Fruit fly (Drosophila melanogaster) whole organism, embryonic: Measurements from ENCODE around the gene CG42525.

Experiments used
- CG10209 ChIP-seq: fragments of 200-800 bp; sonication (Bioruptor generic); optimal IDR thresholded peaks from 3 replicates; lab custom pipeline; 2017; ENCODE audit warnings: missing biosample characterization, mild to moderate bottlenecking, missing genetic modification characterization, missing genetic modification reagents
- CG10959 ChIP-seq: fragments of 200-800 bp; sonication (Bioruptor generic); IDR thresholded peaks from 2 replicates; pipeline ENCODE4 v1.3.6; 2022; ENCODE audit warnings: missing biosample characterization, missing genetic modification characterization
- CG12659 ChIP-seq: fragments of 200-800 bp; sonication (Bioruptor generic); optimal IDR thresholded peaks from 3 replicates; lab custom pipeline; 2017; ENCODE audit warnings: mild to moderate bottlenecking, missing biosample characterization, missing genetic modification reagents, missing genetic modification characterization
- CG13287 ChIP-seq: fragments of 200-800 bp; sonication (Bioruptor generic); IDR thresholded peaks from 2 replicates; pipeline ENCODE4 v1.3.6; 2022; ENCODE audit warnings: missing biosample characterization, missing genetic modification characterization; ENCODE audit not compliant: partially characterized antibody
- CG15269 ChIP-seq: fragments of 200-800 bp; sonication (Bioruptor generic); optimal IDR thresholded peaks from 2 replicates; lab custom pipeline; 2018; ENCODE audit warnings: missing biosample characterization, mild to moderate bottlenecking, missing genetic modification characterization, moderate library complexity
- CG16863 ChIP-seq: fragments of 200-800 bp; sonication (Bioruptor generic); optimal IDR thresholded peaks from 3 replicates; lab custom pipeline; 2016; ENCODE audit warnings: missing biosample characterization, missing genetic modification characterization
- CG18476 ChIP-seq: fragments of 200-800 bp; sonication (Bioruptor generic); optimal IDR thresholded peaks from 2 replicates; lab custom pipeline; 2016; ENCODE audit warnings: missing biosample characterization, mild to moderate bottlenecking, missing genetic modification characterization
- CG2202 ChIP-seq: fragments of 200-800 bp; sonication (Bioruptor generic); optimal IDR thresholded peaks from 2 replicates; lab custom pipeline; 2018; ENCODE audit warnings: missing biosample characterization, mild to moderate bottlenecking, missing genetic modification characterization
- CG2712 ChIP-seq: fragments of 200-800 bp; optimal IDR thresholded peaks from 3 replicates; lab custom pipeline; 2019; ENCODE audit warnings: missing biosample characterization, mild to moderate bottlenecking, missing genetic modification characterization, moderate library complexity
- CG30020 ChIP-seq: fragments of 200-800 bp; optimal IDR thresholded peaks from 2 replicates; lab custom pipeline; 2019; ENCODE audit warnings: missing biosample characterization, mild to moderate bottlenecking, missing genetic modification characterization, moderate library complexity
- CG30431 ChIP-seq: fragments of 200-800 bp; sonication (Bioruptor generic); optimal IDR thresholded peaks from 2 replicates; lab custom pipeline; 2017; ENCODE audit warnings: missing biosample characterization, missing genetic modification characterization
- CG3726 ChIP-seq: fragments of 200-800 bp; sonication (Bioruptor generic); IDR thresholded peaks from 3 replicates; pipeline ENCODE4, ENCODE4 v1.3.6; 2022; ENCODE audit warnings: missing biosample characterization, missing genetic modification characterization
- CG6683 ChIP-seq: fragments of 200-800 bp; sonication (Bioruptor generic); optimal IDR thresholded peaks from 2 replicates; lab custom pipeline; 2017; ENCODE audit warnings: missing biosample characterization, mild to moderate bottlenecking, missing genetic modification characterization, missing genetic modification reagents
- CG6689 ChIP-seq: fragments of 200-800 bp; sonication (Bioruptor generic); IDR thresholded peaks from 2 replicates; pipeline ENCODE4 v1.3.6; 2022; ENCODE audit warnings: missing biosample characterization, missing genetic modification characterization
- CG7372 ChIP-seq: fragments of 200-800 bp; sonication (Bioruptor generic); IDR thresholded peaks from 2 replicates; pipeline ENCODE4 v1.3.6; 2022; ENCODE audit warnings: missing biosample characterization, missing genetic modification characterization
- CG7963 ChIP-seq: fragments of 200-800 bp; sonication (Bioruptor generic); IDR thresholded peaks from 3 replicates; pipeline ENCODE4 v1.3.6; 2022; ENCODE audit warnings: missing biosample characterization, missing genetic modification characterization; ENCODE audit not compliant: partially characterized antibody
- CG8281 ChIP-seq: fragments of 200-800 bp; sonication (Bioruptor generic); optimal IDR thresholded peaks from 2 replicates; lab custom pipeline; 2018; ENCODE audit warnings: missing biosample characterization, mild to moderate bottlenecking, missing genetic modification characterization, moderate library complexity
- CG9437 ChIP-seq: fragments of 200-800 bp; sonication (Bioruptor generic); optimal IDR thresholded peaks from 2 replicates; lab custom pipeline; 2018; ENCODE audit warnings: missing biosample characterization, mild to moderate bottlenecking, missing genetic modification characterization
- D ChIP-seq, 2 experiments: fragments of 200-800 bp in 1 of 2; fragments of >200 bp in 1 of 2; sonication (Bioruptor generic) in 1 of 2; optimal IDR thresholded peaks; 2 replicates in 1 of 2; 3 replicates in 1 of 2; lab custom pipeline; 2017; ENCODE audit warnings: mild to moderate bottlenecking in 1 of 2, missing biosample characterization in 1 of 2, missing genetic modification characterization in 1 of 2, missing genetic modification reagents in 1 of 2
- Doc2 ChIP-seq: fragments of 200-800 bp; sonication (Bioruptor generic); IDR thresholded peaks from 2 replicates; pipeline ENCODE4 v1.3.6; 2022; ENCODE audit warnings: missing biosample characterization, missing genetic modification characterization
- Dp ChIP-seq: fragments of 200-800 bp; sonication (Bioruptor generic); optimal IDR thresholded peaks from 2 replicates; lab custom pipeline; 2018; ENCODE audit warnings: missing biosample characterization, mild to moderate bottlenecking, missing genetic modification characterization, moderate library complexity
- Ets65A ChIP-seq: fragments of 200-800 bp; sonication (Bioruptor generic); peaks from one replicate; lab custom pipeline; 2016; ENCODE audit warnings: missing biosample characterization, missing genetic modification characterization
- GATAe ChIP-seq: fragments of 200-800 bp; sonication (Bioruptor generic); conservative IDR thresholded peaks from 2 replicates; pipeline ENCODE4 v1.3.6; 2022; ENCODE audit warnings: missing biosample characterization, missing genetic modification characterization
- HLH4C ChIP-seq: fragments of 200-800 bp; sonication (Bioruptor generic); IDR thresholded peaks from 3 replicates; pipeline ENCODE4 v1.3.6; 2022; ENCODE audit warnings: missing biosample characterization, missing genetic modification characterization; ENCODE audit not compliant: partially characterized antibody
- Hr51 ChIP-seq, 2 experiments: fragments of 200-800 bp; sonication (Bioruptor generic); optimal IDR thresholded peaks; 2 replicates in 1 of 2; 3 replicates in 1 of 2; lab custom pipeline; 2016 to 2018; ENCODE audit warnings: missing biosample characterization in 2 of 2, missing genetic modification characterization in 2 of 2, mild to moderate bottlenecking in 1 of 2, moderate library complexity in 1 of 2
- Mad ChIP-seq: fragments of 200-800 bp; sonication (Bioruptor generic); optimal IDR thresholded peaks from 2 replicates; lab custom pipeline; 2016; ENCODE audit warnings: missing biosample characterization, missing genetic modification characterization
- Myb ChIP-seq: fragments of 200-800 bp; sonication (Bioruptor generic); optimal IDR thresholded peaks from 2 replicates; lab custom pipeline; 2016; ENCODE audit warnings: missing biosample characterization, missing genetic modification characterization
- Sox102F ChIP-seq: fragments of 200-800 bp; sonication (Bioruptor generic); optimal IDR thresholded peaks from 2 replicates; lab custom pipeline; 2018; ENCODE audit warnings: missing biosample characterization, mild to moderate bottlenecking, missing genetic modification characterization, moderate library complexity
- caup ChIP-seq: fragments of 200-800 bp; sonication (Bioruptor generic); optimal IDR thresholded peaks from 3 replicates; lab custom pipeline; 2017; ENCODE audit warnings: missing biosample characterization, mild to moderate bottlenecking, missing genetic modification characterization, moderate library complexity; ENCODE audit not compliant: severe bottlenecking
- dmrt11E ChIP-seq: fragments of 200-800 bp; sonication (Bioruptor generic); optimal IDR thresholded peaks from 3 replicates; lab custom pipeline; 2018; ENCODE audit warnings: missing biosample characterization, mild to moderate bottlenecking, missing genetic modification characterization, moderate library complexity
- gcm ChIP-seq: fragments of 200-800 bp; sonication (Bioruptor generic); optimal IDR thresholded peaks from 2 replicates; lab custom pipeline; 2019; ENCODE audit warnings: missing biosample characterization, mild to moderate bottlenecking, missing genetic modification characterization, moderate library complexity
- gem ChIP-seq: fragments of 200-800 bp; sonication (Bioruptor generic); optimal IDR thresholded peaks from 2 replicates; lab custom pipeline; 2019; ENCODE audit warnings: missing biosample characterization, mild to moderate bottlenecking, missing genetic modification characterization, moderate library complexity
- grau ChIP-seq: fragments of 200-800 bp; optimal IDR thresholded peaks from 3 replicates; lab custom pipeline; 2019; ENCODE audit warnings: missing biosample characterization, mild to moderate bottlenecking, missing genetic modification characterization, moderate library complexity
- jumu ChIP-seq: fragments of 200-800 bp; sonication (Bioruptor generic); optimal IDR thresholded peaks from 3 replicates; lab custom pipeline; 2016; ENCODE audit warnings: missing biosample characterization, missing genetic modification characterization
- ken ChIP-seq: fragments of 200-800 bp; sonication (Bioruptor generic); IDR thresholded peaks from 3 replicates; pipeline ENCODE4 v1.3.6; 2022; ENCODE audit warnings: missing biosample characterization, missing genetic modification characterization
- luna ChIP-seq: fragments of 200-800 bp; sonication (Bioruptor generic); optimal IDR thresholded peaks from 2 replicates; lab custom pipeline; 2016; ENCODE audit warnings: missing biosample characterization, missing genetic modification characterization
- mirr ChIP-seq: fragments of 200-800 bp; sonication (Bioruptor generic); optimal IDR thresholded peaks from 3 replicates; lab custom pipeline; 2018; ENCODE audit warnings: missing biosample characterization, mild to moderate bottlenecking, missing genetic modification characterization
- nau ChIP-seq: fragments of 200-800 bp; sonication (Bioruptor generic); optimal IDR thresholded peaks from 3 replicates; lab custom pipeline; 2017; ENCODE audit warnings: missing biosample characterization, mild to moderate bottlenecking, missing genetic modification characterization, missing genetic modification reagents
- nerfin-1 ChIP-seq: fragments of 200-800 bp; sonication (Bioruptor generic); optimal IDR thresholded peaks from 3 replicates; lab custom pipeline; 2019; ENCODE audit warnings: missing biosample characterization, mild to moderate bottlenecking, missing genetic modification characterization, moderate library complexity
- oc ChIP-seq: fragments of 200-800 bp; sonication (Bioruptor generic); optimal IDR thresholded peaks from 2 replicates; lab custom pipeline; 2018; ENCODE audit warnings: missing biosample characterization, mild to moderate bottlenecking, missing genetic modification characterization, moderate library complexity
- onecut ChIP-seq: fragments of 200-800 bp; sonication (Bioruptor generic); IDR thresholded peaks from 2 replicates; pipeline ENCODE4 v1.3.6; 2022; ENCODE audit warnings: missing biosample characterization, missing genetic modification characterization
- repo ChIP-seq: fragments of 200-800 bp; sonication (Bioruptor generic); optimal IDR thresholded peaks from 2 replicates; lab custom pipeline; 2016; ENCODE audit warnings: missing biosample characterization, missing genetic modification characterization
- scrt ChIP-seq: fragments of 200-800 bp; sonication (Bioruptor generic); optimal IDR thresholded peaks from 2 replicates; lab custom pipeline; 2018; ENCODE audit warnings: missing biosample characterization, mild to moderate bottlenecking, missing genetic modification characterization, moderate library complexity
- slbo ChIP-seq: fragments of 200-800 bp; sonication (Bioruptor generic); IDR thresholded peaks from 2 replicates; pipeline ENCODE4 v1.3.6; 2022; ENCODE audit warnings: missing biosample characterization, missing genetic modification characterization
- sob ChIP-seq: fragments of 200-800 bp; sonication (Bioruptor generic); IDR thresholded peaks from 2 replicates; pipeline ENCODE4 v1.3.6; 2022; ENCODE audit warnings: missing biosample characterization, missing genetic modification characterization
- tin ChIP-seq: fragments of 200-800 bp; sonication (Bioruptor generic); optimal IDR thresholded peaks from 3 replicates; lab custom pipeline; 2016; ENCODE audit warnings: missing biosample characterization, missing genetic modification characterization

The CG42525 gene

dm6 chr3L:3198447-3199402 is 9.2 kb upstream of the CG42525 start, which contains the start of the genes CG32276 and gry (continued):
- TF ChIP-seq oc (no peak), nau (GFP tag; lab: Kevin White, UChicago) (no peak), tin (GFP tag; lab: Kevin White, UChicago) (peak; percentile 85), dmrt11E (peak; percentile 67), Myb (GFP tag; lab: Kevin White, UChicago) (peak; percentile 77), CG10959 (GFP tag; lab: Robert Waterston, UW) (peak; percentile 43; the same call in 1 of the 2 replicates), Sox102F (GFP tag; lab: Kevin White, UChicago) (no peak), CG6683 (peak; percentile 41), Dp (GFP tag; lab: Kevin White, UChicago) (peak; percentile 22), caup (GFP tag; lab: Kevin White, UChicago) (peak; percentile 69), CG9437 (GFP tag; lab: Kevin White, UChicago) (peak; percentile 85), HLH4C (GFP tag; lab: Robert Waterston, UW) (no peak; the same call in 2 of the 3 replicates), CG2712 (peak; percentile 85), CG3726 (GFP tag; lab: Robert Waterston, UW) (0 out of 3 replicates have a peak, but pooled peaks have one; percentile 55), GATAe (GFP tag; lab: Robert Waterston, UW) (no peak), onecut (GFP tag; lab: Robert Waterston, UW) (peak; percentile 30), CG6689 (GFP tag; lab: Robert Waterston, UW) (peak; percentile 69), CG10209 (GFP tag; lab: Kevin White, UChicago) (peak; percentile 64), nerfin-1 (peak; percentile 53), gcm (GFP tag; lab: Kevin White, UChicago) (no peak), CG2202 (tag; lab: Kevin White, UChicago) (peak; percentile 56), Ets65A (GFP tag; lab: Kevin White, UChicago) (peak; percentile 98), slbo (GFP tag; lab: Robert Waterston, UW) (peak; percentile 86), jumu (GFP tag; lab: Kevin White, UChicago) (peak; percentile 88), gem (no peak), sob (peak; percentile 82), CG13287 (peak; percentile 63; the same call in 1 of the 2 replicates), CG18476 (GFP tag; lab: Kevin White, UChicago) (peak; percentile 71), CG8281 (tag; lab: Kevin White, UChicago) (peak; percentile 40), CG7372 (peak; percentile 66; the same call in 1 of the 2 replicates), CG12659 (GFP tag; lab: Kevin White, UChicago) (peak; percentile 89), CG15269 (no peak), Doc2 (GFP tag; lab: Robert Waterston, UW) (no peak), Hr51 (GFP tag; optimal IDR thresholded peaks at IDR 0.05; lab: Kevin White, UChicago) (peak in 1 of 2 experiments; percentile 78), CG7963 (GFP tag; lab: Robert Waterston, UW) (no peak), mirr (GFP tag; lab: Kevin White, UChicago) (peak; percentile 70), scrt (GFP tag; lab: Kevin White, UChicago) (peak; percentile 76), CG16863 (GFP tag; lab: Kevin White, UChicago) (peak; percentile 79), grau (no peak), ken (peak; percentile 54; the same call in 1 of the 3 replicates), Mad (peak; percentile 82), luna (no peak), D (optimal IDR thresholded peaks at IDR 0.05; lab: Kevin White, UChicago) (peak; percentile 27), D (GFP tag; optimal IDR thresholded peaks at IDR 0.05; lab: Kevin White, UChicago) (peak; percentile 48), CG30020 (tag; lab: Kevin White, UChicago) (peak; percentile 78), repo (GFP tag; lab: Kevin White, UChicago) (peak; percentile 57), CG30431 (GFP tag; lab: Kevin White, UChicago) (peak; percentile 9)
